Worm (Caenorhabditis elegans) whole organism, young adult: ENCODE measurements around the gene C34B4.3.

Experiments
- B0019.2 ChIP-seq: fragments of 200-800 bp; sonication (Bioruptor generic); conservative IDR thresholded peaks from 2 replicates; pipeline ENCODE4 v1.3.6; 2022; ENCODE audit warnings: missing genetic modification reagents, missing genetic modification characterization, missing compliant biosample characterization
- B0035.1 ChIP-seq: sonication (generic microtip); optimal IDR thresholded peaks from 2 replicates; lab custom pipeline; 2016; ENCODE audit warnings: missing genetic modification characterization, mild to moderate bottlenecking, missing compliant biosample characterization, missing genotype, missing genetic modification reagents
- B0261.1 ChIP-seq: sonication (generic microtip); optimal IDR thresholded peaks from 2 replicates; lab custom pipeline; 2016; ENCODE audit warnings: mild to moderate bottlenecking, missing genetic modification characterization, moderate library complexity, missing compliant biosample characterization
- F49E8.2 ChIP-seq: sonication (generic microtip); optimal IDR thresholded peaks from 3 replicates; lab custom pipeline; 2017; ENCODE audit warnings: missing genetic modification characterization, mild to moderate bottlenecking, missing compliant biosample characterization, antibody characterized with exemption, moderate library complexity; ENCODE audit not compliant: insufficient read depth
- F55B11.4 ChIP-seq: sonication (generic microtip); optimal IDR thresholded peaks from 2 replicates; lab custom pipeline; 2016; ENCODE audit warnings: missing compliant biosample characterization, missing genetic modification characterization, borderline replicate concordance; ENCODE audit not compliant: insufficient read depth
- F57C9.4 ChIP-seq: sonication (generic microtip); optimal IDR thresholded peaks from 2 replicates; lab custom pipeline; 2017; ENCODE audit warnings: mild to moderate bottlenecking, missing genetic modification characterization, missing compliant biosample characterization
- T07F8.4 ChIP-seq: sonication (generic microtip); optimal IDR thresholded peaks from 2 replicates; lab custom pipeline; 2016; ENCODE audit warnings: mild to moderate bottlenecking, missing genetic modification characterization, moderate library complexity, missing compliant biosample characterization
- Y53F4B.3 ChIP-seq: fragments of 200-800 bp; sonication (Bioruptor generic); IDR thresholded peaks from 2 replicates; pipeline ENCODE4 v1.3.6; 2022; ENCODE audit warnings: missing genetic modification reagents, missing genetic modification characterization, missing compliant biosample characterization
- Y53G8AR.9 ChIP-seq: fragments of 200-800 bp; sonication (Bioruptor generic); conservative IDR thresholded peaks from 2 replicates; pipeline ENCODE4 v1.3.6; 2022; ENCODE audit warnings: missing genetic modification reagents, missing genetic modification characterization, missing compliant biosample characterization
- Y56A3A.18 ChIP-seq: fragments of 200-800 bp; sonication (Bioruptor generic); IDR thresholded peaks from 2 replicates; pipeline ENCODE4 v1.3.6; 2022; ENCODE audit warnings: missing genetic modification reagents, missing genetic modification characterization, missing compliant biosample characterization
- Y67H2A.10 ChIP-seq: fragments of 200-800 bp; sonication (Bioruptor generic); conservative IDR thresholded peaks from 2 replicates; pipeline ENCODE4 v1.3.6; 2022; ENCODE audit warnings: missing genetic modification reagents, missing genetic modification characterization, missing compliant biosample characterization
- Y95B8A.8 ChIP-seq: fragments of 200-800 bp; sonication (Bioruptor generic); IDR thresholded peaks from 2 replicates; pipeline ENCODE4 v1.3.6; 2022; ENCODE audit warnings: missing genetic modification reagents, missing genetic modification characterization, missing compliant biosample characterization
- ama-1 ChIP-seq, 3 experiments: fragments of 150-350 bp in 1 of 3; sonication (generic microtip) in 2 of 3; optimal IDR thresholded peaks; 2 replicates each; lab custom pipeline; 2014 to 2018; ENCODE audit warnings: missing biosample characterization in 2 of 3, missing genetic modification characterization in 2 of 3, missing genetic modification reagents in 2 of 3
- atf-7 ChIP-seq: sonication (generic microtip); optimal IDR thresholded peaks from 2 replicates; lab custom pipeline; 2017; ENCODE audit warnings: mild to moderate bottlenecking, missing genetic modification characterization, missing compliant biosample characterization
- attf-3 ChIP-seq: fragments of 200-800 bp; sonication (Bioruptor generic); conservative IDR thresholded peaks from 2 replicates; pipeline ENCODE4 v1.3.6; 2022; ENCODE audit warnings: missing genetic modification reagents, missing genetic modification characterization, missing compliant biosample characterization
- cebp-1 ChIP-seq, 2 experiments: fragments of 200-800 bp in 1 of 2; sonication (Bioruptor generic) in 1 of 2; sonication (generic microtip) in 1 of 2; IDR thresholded peaks in 1 of 2; optimal IDR thresholded peaks in 1 of 2; 2 replicates each; pipeline versions ENCODE4 v1.3.6 to Lab custom; 2017 to 2022; ENCODE audit warnings: missing compliant biosample characterization in 2 of 2, missing genetic modification characterization in 2 of 2, mild to moderate bottlenecking in 1 of 2, missing genetic modification reagents in 1 of 2, moderate library complexity in 1 of 2
- ceh-100 ChIP-seq: fragments of 200-800 bp; sonication (Bioruptor generic); IDR thresholded peaks from 2 replicates; pipeline ENCODE4 v1.3.6; 2022; ENCODE audit warnings: missing genetic modification reagents, missing genetic modification characterization, missing compliant biosample characterization
- ceh-40 ChIP-seq: fragments of 200-800 bp; sonication (Bioruptor generic); IDR thresholded peaks from 2 replicates; pipeline ENCODE4 v1.3.6; 2022; ENCODE audit warnings: missing genetic modification characterization, missing compliant biosample characterization
- ceh-79 ChIP-seq: sonication (generic microtip); optimal IDR thresholded peaks from 2 replicates; lab custom pipeline; 2017; ENCODE audit warnings: mild to moderate bottlenecking, missing genetic modification characterization, missing compliant biosample characterization
- chd-7 ChIP-seq: sonication (generic microtip); optimal IDR thresholded peaks from 2 replicates; lab custom pipeline; 2016; ENCODE audit warnings: mild to moderate bottlenecking, missing genetic modification characterization, moderate library complexity, missing compliant biosample characterization
- dox-1 ChIP-seq: fragments of 200-800 bp; sonication (Bioruptor generic); IDR thresholded peaks from 2 replicates; pipeline ENCODE4 v1.3.6; 2022; ENCODE audit warnings: missing genetic modification reagents, missing genetic modification characterization, missing compliant biosample characterization
- dpl-1 ChIP-seq: fragments of 150-350 bp; optimal IDR thresholded peaks from 2 replicates; lab custom pipeline; 2014; ENCODE audit warnings: missing biosample characterization, missing genetic modification reagents, missing genetic modification characterization
- ets-4 ChIP-seq: fragments of 200-800 bp; sonication (Bioruptor generic); optimal IDR thresholded peaks from 2 replicates; lab custom pipeline; 2018; ENCODE audit warnings: mild to moderate bottlenecking, missing genetic modification characterization, missing compliant biosample characterization
- him-1 ChIP-seq: sonication (generic microtip); optimal IDR thresholded peaks from 2 replicates; lab custom pipeline; 2016; ENCODE audit warnings: missing genotype, missing genetic modification reagents, missing genetic modification characterization, missing compliant biosample characterization
- hlh-26 ChIP-seq: fragments of 200-800 bp; sonication (Bioruptor generic); conservative IDR thresholded peaks from 2 replicates; pipeline ENCODE4 v1.3.6; 2022; ENCODE audit warnings: missing genetic modification reagents, missing genetic modification characterization, missing compliant biosample characterization
- hmg-20 ChIP-seq: fragments of 200-800 bp; sonication (Bioruptor generic); IDR thresholded peaks from 2 replicates; pipeline ENCODE4 v1.3.6; 2022; ENCODE audit warnings: missing genetic modification reagents, missing genetic modification characterization, missing compliant biosample characterization
- let-526 ChIP-seq: fragments of 200-800 bp; sonication (Bioruptor generic); IDR thresholded peaks from 2 replicates; pipeline ENCODE4 v1.3.6; 2022; ENCODE audit warnings: missing genetic modification reagents, missing genetic modification characterization, missing compliant biosample characterization
- let-607 ChIP-seq, 2 experiments: fragments of 200-800 bp in 1 of 2; sonication (Bioruptor generic) in 1 of 2; sonication (generic microtip) in 1 of 2; optimal IDR thresholded peaks; 2 replicates each; lab custom pipeline; 2016 to 2018; ENCODE audit warnings: mild to moderate bottlenecking in 2 of 2, missing compliant biosample characterization in 2 of 2, missing genetic modification characterization in 2 of 2, moderate library complexity in 2 of 2, missing genotype in 1 of 2
- lin-35 ChIP-seq, 3 experiments: fragments of 150-350 bp in 2 of 3; sonication (generic microtip) in 1 of 3; optimal IDR thresholded peaks; 2 replicates each; lab custom pipeline; 2014 to 2018; ENCODE audit warnings: missing biosample characterization in 3 of 3, missing genetic modification characterization in 3 of 3, missing genetic modification reagents in 3 of 3
- lin-54 ChIP-seq: fragments of 200-800 bp; sonication (Bioruptor generic); optimal IDR thresholded peaks from 2 replicates; lab custom pipeline; 2018; ENCODE audit warnings: mild to moderate bottlenecking, missing genetic modification characterization, missing compliant biosample characterization
- lsl-1 ChIP-seq: fragments of 200-800 bp; sonication (Bioruptor generic); optimal IDR thresholded peaks from 2 replicates; lab custom pipeline; 2018; ENCODE audit warnings: mild to moderate bottlenecking, missing genetic modification characterization, moderate library complexity, missing compliant biosample characterization
- mcd-1 ChIP-seq: fragments of 200-800 bp; sonication (Bioruptor generic); IDR thresholded peaks from 2 replicates; pipeline ENCODE4 v1.3.6; 2022; ENCODE audit warnings: missing genetic modification reagents, missing genetic modification characterization, missing compliant biosample characterization
- mel-28 ChIP-seq: sonication (generic microtip); optimal IDR thresholded peaks from 2 replicates; lab custom pipeline; 2016; ENCODE audit warnings: borderline replicate concordance, mild to moderate bottlenecking, missing genetic modification characterization, missing compliant biosample characterization
- mxl-1 ChIP-seq: sonication (generic microtip); optimal IDR thresholded peaks from 2 replicates; lab custom pipeline; 2016; ENCODE audit warnings: missing genetic modification characterization, missing compliant biosample characterization
- nfyb-1 ChIP-seq: fragments of 200-800 bp; sonication (Bioruptor generic); IDR thresholded peaks from 2 replicates; pipeline ENCODE4 v1.3.6; 2022; ENCODE audit warnings: missing genetic modification reagents, missing genetic modification characterization, missing compliant biosample characterization
- nhr-80 ChIP-seq: sonication (generic microtip); optimal IDR thresholded peaks from 2 replicates; lab custom pipeline; 2016; ENCODE audit warnings: missing genetic modification characterization, missing compliant biosample characterization
- nhr-90 ChIP-seq: sonication (generic microtip); optimal IDR thresholded peaks from 2 replicates; lab custom pipeline; 2016; ENCODE audit warnings: missing genotype, mild to moderate bottlenecking, missing genetic modification characterization, missing compliant biosample characterization
- pbrm-1 ChIP-seq: fragments of 200-800 bp; sonication (Bioruptor generic); IDR thresholded peaks from 2 replicates; pipeline ENCODE4 v1.3.6; 2022; ENCODE audit warnings: missing genetic modification reagents, missing genetic modification characterization, missing compliant biosample characterization
- rec-8 ChIP-seq, 2 experiments: sonication (generic microtip); optimal IDR thresholded peaks; 2 replicates each; lab custom pipeline; 2016; ENCODE audit warnings: mild to moderate bottlenecking in 2 of 2, missing genetic modification characterization in 2 of 2, missing genetic modification reagents in 2 of 2, missing genotype in 2 of 2, missing biosample characterization in 1 of 2, missing compliant biosample characterization in 1 of 2, moderate library complexity in 1 of 2
- sdz-38 ChIP-seq: sonication (generic microtip); optimal IDR thresholded peaks from 2 replicates; lab custom pipeline; 2016; ENCODE audit warnings: missing genotype, missing genetic modification characterization, missing compliant biosample characterization
- unc-62 ChIP-seq: fragments of 150-350 bp; optimal IDR thresholded peaks from 2 replicates; lab custom pipeline; 2014; ENCODE audit warnings: missing biosample characterization, missing genetic modification reagents, missing genetic modification characterization
- ztf-18 ChIP-seq: sonication (generic microtip); optimal IDR thresholded peaks from 2 replicates; lab custom pipeline; 2016; ENCODE audit warnings: missing genotype, mild to moderate bottlenecking, missing genetic modification characterization, missing compliant biosample characterization
- ztf-22 ChIP-seq: fragments of 200-800 bp; sonication (Bioruptor generic); optimal IDR thresholded peaks from 2 replicates; lab custom pipeline; 2018; ENCODE audit warnings: mild to moderate bottlenecking, missing genetic modification characterization, moderate library complexity, missing compliant biosample characterization
- ztf-28 ChIP-seq: fragments of 200-800 bp; sonication (Bioruptor generic); IDR thresholded peaks from 2 replicates; pipeline ENCODE4 v1.3.6; 2022; ENCODE audit warnings: missing genetic modification reagents, missing genetic modification characterization, missing compliant biosample characterization

Gene C34B4.3

ce11 chrV:13043832-13044521 lies 27.0 kb downstream of the C34B4.3 start:
- no peak for TF ChIP-seq F57C9.4 (tag; lab: Kevin White, UChicago)
- no peak for TF ChIP-seq ztf-28 (GFP tag; lab: Robert Waterston, UW)
- no peak for TF ChIP-seq Y56A3A.18 (GFP tag; lab: Robert Waterston, UW)
- no peak for TF ChIP-seq Y53G8AR.9
- TF ChIP-seq pbrm-1 (GFP tag; lab: Robert Waterston, UW): 0 out of 2 replicates have a peak, but pooled peaks have one; percentile 5
- no peak for TF ChIP-seq ztf-18 (tag; lab: Kevin White, UChicago)
- no peak for TF ChIP-seq F55B11.4 (tag; lab: Kevin White, UChicago)
- TF ChIP-seq hmg-20 (GFP tag; lab: Robert Waterston, UW): no peak
- peak; percentile 31 for TF ChIP-seq nhr-80
- no peak for TF ChIP-seq mel-28 (tag; lab: Kevin White, UChicago)
- TF ChIP-seq dpl-1 (GFP tag; lab: Kevin White, UChicago): no peak
- TF ChIP-seq attf-3 (GFP tag; lab: Robert Waterston, UW): no peak
- TF ChIP-seq hlh-26 (GFP tag; lab: Robert Waterston, UW): no peak
- peak; percentile 34 for TF ChIP-seq atf-7
- no peak for TF ChIP-seq let-526
- TF ChIP-seq mxl-1: no peak
- TF ChIP-seq cebp-1 (GFP tag; IDR thresholded peaks at IDR 0.05; lab: Robert Waterston, UW): no peak
- TF ChIP-seq cebp-1 (tag; optimal IDR thresholded peaks at IDR 0.05; lab: Kevin White, UChicago): no peak
- no peak for TF ChIP-seq T07F8.4
- TF ChIP-seq nhr-90 (tag; lab: Kevin White, UChicago): no peak
- TF ChIP-seq B0019.2 (GFP tag; lab: Robert Waterston, UW): no peak
- no peak for TF ChIP-seq rec-8 (tag; optimal IDR thresholded peaks at IDR 0.05; lab: Kevin White, UChicago)
- no peak for TF ChIP-seq Y67H2A.10 (GFP tag; lab: Robert Waterston, UW)
- no peak for TF ChIP-seq ceh-100 (GFP tag; lab: Robert Waterston, UW)
- TF ChIP-seq ets-4 (GFP tag; lab: Kevin White, UChicago): peak; percentile 51
- no peak for TF ChIP-seq B0035.1 (tag; lab: Kevin White, UChicago)
- TF ChIP-seq ceh-40 (GFP tag; lab: Robert Waterston, UW): no peak
- TF ChIP-seq let-607 (tag; optimal IDR thresholded peaks at IDR 0.05; lab: Kevin White, UChicago): no peak
- no peak for TF ChIP-seq Y95B8A.8
- TF ChIP-seq lin-35 (GFP tag; optimal IDR thresholded peaks at IDR 0.05; lab: Kevin White, UChicago): no peak
- TF ChIP-seq B0261.1 (tag; lab: Kevin White, UChicago): no peak

ce11 chrV:13043195-13043762 lies 27.7 kb downstream of the C34B4.3 start, which contains the start of gene lap-2:
Gene lap-2, plus strand, starts transcription at chrV:13043712.
- TF ChIP-seq lsl-1 (GFP tag; lab: Kevin White, UChicago) (peak; percentile 16), Y53F4B.3 (GFP tag; lab: Robert Waterston, UW) (no peak), nhr-80 (peak; percentile 82), dox-1 (GFP tag; lab: Robert Waterston, UW) (peak; percentile 52), Y53G8AR.9 (no peak), Y95B8A.8 (0 out of 2 replicates have a peak, but pooled peaks have one; percentile 29), nhr-90 (tag; lab: Kevin White, UChicago) (peak; percentile 46), ceh-79 (no peak), mel-28 (tag; lab: Kevin White, UChicago) (no peak), mcd-1 (0 out of 2 replicates have a peak, but pooled peaks have one; percentile 26), ztf-22 (GFP tag; lab: Kevin White, UChicago) (peak; percentile 33), him-1 (tag; lab: Kevin White, UChicago) (no peak), ama-1 (optimal IDR thresholded peaks at IDR 0.05; lab: Kevin White, UChicago) (no peak), ama-1 (GFP tag; optimal IDR thresholded peaks at IDR 0.05; lab: Kevin White, UChicago) (no peak), hmg-20 (GFP tag; lab: Robert Waterston, UW) (no peak), lin-54 (no peak), chd-7 (tag; lab: Kevin White, UChicago) (peak; percentile 51), nfyb-1 (GFP tag; lab: Robert Waterston, UW) (peak; percentile 62; the same call in 1 of the 2 replicates), unc-62 (GFP tag; lab: Kevin White, UChicago) (peak; percentile 90), F49E8.2 (tag; lab: Kevin White, UChicago) (no peak), cebp-1 (GFP tag; IDR thresholded peaks at IDR 0.05; lab: Robert Waterston, UW) (peak; percentile 51; the same call in 1 of the 2 replicates), cebp-1 (tag; optimal IDR thresholded peaks at IDR 0.05; lab: Kevin White, UChicago) (peak; percentile 67), sdz-38 (tag; lab: Kevin White, UChicago) (no peak)
